Worm (Caenorhabditis elegans): Measurements from ENCODE around the gene T10F2.5.

Gene T10F2.5

ce11 chrIII:5149478-5149877 is 9.9 kb downstream of the T10F2.5 start, which contains the start of gene Y54H5A.2:
Y54H5A.2 (minus strand) TSS chrIII:5149578.
- no peak for TF ChIP-seq unc-62 (GFP tag; optimal IDR thresholded peaks at IDR 0.05)

- no peak for TF ChIP-seq unc-62 (GFP tag; optimal IDR thresholded peaks at IDR 0.05)
These were observed 12.0 kb downstream of the T10F2.5 start for ce11 chrIII:5147445-5147844.

- TF ChIP-seq unc-62 (GFP tag; optimal IDR thresholded peaks at IDR 0.05), result no peak
These were observed 12.7 kb downstream of the T10F2.5 start for ce11 chrIII:5146749-5147148.

ce11 chrIII:5145874-5146273 is 13.5 kb downstream of the T10F2.5 start:
- TF ChIP-seq unc-62 (GFP tag; optimal IDR thresholded peaks at IDR 0.05), result no peak

- TF ChIP-seq unc-62 (GFP tag; optimal IDR thresholded peaks at IDR 0.05), result no peak
These were observed 15.2 kb downstream of the T10F2.5 start for ce11 chrIII:5144169-5144568.

- TF ChIP-seq unc-62 (GFP tag; optimal IDR thresholded peaks at IDR 0.05), result no peak
These were observed 15.9 kb downstream of the T10F2.5 start for ce11 chrIII:5143520-5143919.

ce11 chrIII:5141935-5142334 is 17.5 kb downstream of the T10F2.5 start:
- no peak for TF ChIP-seq unc-62 (GFP tag; optimal IDR thresholded peaks at IDR 0.05)

- no peak for TF ChIP-seq unc-62 (GFP tag; optimal IDR thresholded peaks at IDR 0.05)
These were observed 18.8 kb downstream of the T10F2.5 start for ce11 chrIII:5140559-5140958.

- TF ChIP-seq unc-62 (GFP tag; optimal IDR thresholded peaks at IDR 0.05), result no peak
These were observed 19.6 kb downstream of the T10F2.5 start for ce11 chrIII:5139768-5140167.

- TF ChIP-seq unc-62 (GFP tag; optimal IDR thresholded peaks at IDR 0.05), result no peak
These were observed 20.4 kb downstream of the T10F2.5 start for ce11 chrIII:5138940-5139533.

ce11 chrIII:5137685-5138084 is 21.7 kb downstream of the T10F2.5 start:
- no peak for TF ChIP-seq unc-62 (GFP tag; optimal IDR thresholded peaks at IDR 0.05)

- TF ChIP-seq unc-62 (GFP tag; optimal IDR thresholded peaks at IDR 0.05), result no peak
These were observed 22.3 kb downstream of the T10F2.5 start for ce11 chrIII:5137099-5137498.

ce11 chrIII:5136033-5136597 is 23.3 kb downstream of the T10F2.5 start, which contains the start of gene tbx-2:
tbx-2 (minus strand) TSS chrIII:5136296.
- no peak for TF ChIP-seq unc-62 (GFP tag; optimal IDR thresholded peaks at IDR 0.05)

- TF ChIP-seq unc-62 (GFP tag; optimal IDR thresholded peaks at IDR 0.05), result no peak
These were observed 24.9 kb downstream of the T10F2.5 start for ce11 chrIII:5134506-5134905.

ce11 chrIII:5130654-5131053 is 28.8 kb downstream of the T10F2.5 start:
- TF ChIP-seq unc-62 (GFP tag; optimal IDR thresholded peaks at IDR 0.05), result no peak

ce11 chrIII:5129261-5129660 is 30.1 kb downstream of the T10F2.5 start:
- no peak for TF ChIP-seq unc-62 (GFP tag; optimal IDR thresholded peaks at IDR 0.05)

ce11 chrIII:5126988-5127387 is 32.4 kb downstream of the T10F2.5 start:
- TF ChIP-seq unc-62 (GFP tag; optimal IDR thresholded peaks at IDR 0.05), result no peak

ce11 chrIII:5125759-5126158 is 33.6 kb downstream of the T10F2.5 start:
- TF ChIP-seq unc-62 (GFP tag; optimal IDR thresholded peaks at IDR 0.05), result no peak

Data from whole organism, dauer.